Worm (Caenorhabditis elegans): ENCODE measurements around the gene cnd-1.

The cnd-1 gene

DNA sequence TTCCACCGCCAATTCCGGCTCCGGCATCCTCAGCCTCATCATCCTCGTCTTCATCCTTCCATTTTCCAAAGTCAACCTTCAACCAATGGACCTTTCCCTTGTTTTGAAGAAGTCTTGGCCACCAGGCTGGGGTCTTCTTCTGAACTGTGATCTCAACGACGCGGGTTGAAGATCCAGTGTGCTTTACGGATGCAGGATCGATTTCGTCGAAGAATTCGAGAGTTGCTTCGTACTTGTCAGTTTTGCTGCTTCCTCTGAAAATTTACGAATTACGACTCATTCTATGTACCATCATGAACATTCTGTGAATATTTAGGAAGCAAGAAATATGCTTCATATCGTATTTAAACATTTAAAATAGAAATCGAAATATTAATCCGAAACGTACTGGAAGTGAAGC lies 29.8 kb upstream of the cnd-1 start:
- TF ChIP-seq bed-1 (GFP tag; IDR thresholded peaks at IDR 0.05) (no peak), die-1 (tag; optimal IDR thresholded peaks at IDR 0.05) (no peak), mcd-1 (GFP tag; IDR thresholded peaks at IDR 0.05) (peak; percentile 17; the same call in 1 of the 2 replicates), madf-3 (GFP tag; IDR thresholded peaks at IDR 0.05) (0 out of 2 replicates have a peak, but pooled peaks have one; percentile 58), hsf-1 (GFP tag; IDR thresholded peaks at IDR 0.05) (peak; percentile 27; the same call in 1 of the 2 replicates), cebp-2 (GFP tag; IDR thresholded peaks at IDR 0.05) (0 out of 2 replicates have a peak, but pooled peaks have one; percentile 50), lin-26 (GFP tag; IDR thresholded peaks at IDR 0.05) (peak; percentile 37), B0035.1 (tag; optimal IDR thresholded peaks at IDR 0.05) (no peak), B0336.3 (GFP tag; IDR thresholded peaks at IDR 0.05) (peak; percentile 25; the same call in 1 of the 2 replicates)

DNA sequence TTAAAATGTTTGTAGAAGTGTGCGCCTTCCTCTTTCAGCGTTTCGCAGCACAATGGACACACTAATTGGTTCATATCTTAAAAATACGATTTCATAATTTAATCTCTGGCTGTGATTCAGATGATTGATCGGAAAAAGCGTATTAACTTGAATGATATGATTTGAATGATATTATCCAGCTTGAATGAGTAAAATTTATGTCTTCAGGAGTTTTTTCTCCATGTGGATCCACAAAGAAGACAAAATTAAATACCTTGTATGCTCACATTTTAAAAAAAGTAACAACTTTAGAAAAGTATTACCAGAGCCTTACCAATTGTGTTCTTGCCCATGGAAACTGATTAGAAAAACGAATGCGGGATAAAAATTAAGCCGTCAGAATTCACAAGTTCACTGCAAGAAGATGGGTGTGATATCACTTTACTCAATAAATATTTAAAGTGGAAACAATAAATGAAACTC lies 29.0 kb upstream of the cnd-1 start, which contains the start of gene ztf-8:
Gene ztf-8, minus strand, starts transcription at position 76 of the 462 bp plus-strand sequence.
- TF ChIP-seq zim-3 (tag; optimal IDR thresholded peaks at IDR 0.05) = peak; percentile 31
- TF ChIP-seq ceh-58 (GFP tag; IDR thresholded peaks at IDR 0.05) = no peak
- peak; percentile 75 for TF ChIP-seq F49E8.2 (tag; optimal IDR thresholded peaks at IDR 0.05; ENCODE audit: insufficient read depth)
- no peak for TF ChIP-seq bed-2 (GFP tag; IDR thresholded peaks at IDR 0.05)
- no peak for TF ChIP-seq hlh-26 (GFP tag; conservative IDR thresholded peaks at IDR 0.05)
- TF ChIP-seq die-1 (tag; optimal IDR thresholded peaks at IDR 0.05) = peak; percentile 32
- no peak for TF ChIP-seq cebp-1 (GFP tag; IDR thresholded peaks at IDR 0.05)
- TF ChIP-seq cebp-1 (tag; optimal IDR thresholded peaks at IDR 0.05) = peak; percentile 38
- TF ChIP-seq nhr-90 (tag; optimal IDR thresholded peaks at IDR 0.05) = no peak
- peak; percentile 18; the same call in 1 of the 2 replicates for TF ChIP-seq hmg-1.2 (GFP tag; IDR thresholded peaks at IDR 0.05)
- no peak for TF ChIP-seq F37B4.10 (GFP tag; IDR thresholded peaks at IDR 0.05)
- no peak for TF ChIP-seq snpc-4 (GFP tag; optimal IDR thresholded peaks at IDR 0.05)
- peak in 1 of 4 experiments; percentile 29 for TF ChIP-seq snpc-4 (tag; optimal IDR thresholded peaks at IDR 0.05)
- TF ChIP-seq dox-1 (GFP tag; IDR thresholded peaks at IDR 0.05) = peak; percentile 19; the same call in 1 of the 2 replicates
- TF ChIP-seq somi-1 (GFP tag; optimal IDR thresholded peaks at IDR 0.05) = no peak
- TF ChIP-seq athp-1 (tag; optimal IDR thresholded peaks at IDR 0.05) = peak; percentile 42
- TF ChIP-seq ccch-3 (GFP tag; optimal IDR thresholded peaks at IDR 0.05) = no peak
- TF ChIP-seq lag-1 (GFP tag; IDR thresholded peaks at IDR 0.05) = no peak
- TF ChIP-seq F52B5.7 (tag; optimal IDR thresholded peaks at IDR 0.05) = peak; percentile 10
- TF ChIP-seq hmg-20 (GFP tag; IDR thresholded peaks at IDR 0.05) = no peak
- peak; percentile 37 for TF ChIP-seq ama-1 (optimal IDR thresholded peaks at IDR 0.05)
- peak in 1 of 2 experiments; percentile 5 for TF ChIP-seq ama-1 (GFP tag; optimal IDR thresholded peaks at IDR 0.05)
- peak; percentile 12 for TF ChIP-seq ztf-26 (tag; optimal IDR thresholded peaks at IDR 0.05)
- no peak for TF ChIP-seq attf-5 (GFP tag; optimal IDR thresholded peaks at IDR 0.05)
- TF ChIP-seq madf-3 (GFP tag; IDR thresholded peaks at IDR 0.05) = 0 out of 2 replicates have a peak, but pooled peaks have one; percentile 51
- TF ChIP-seq K12H6.12 (tag; optimal IDR thresholded peaks at IDR 0.05) = no peak
- TF ChIP-seq snpc-1.1 (tag; optimal IDR thresholded peaks at IDR 0.05; ENCODE audit: insufficient read depth) = peak; percentile 54
- TF ChIP-seq nfyb-1 (GFP tag; IDR thresholded peaks at IDR 0.05) = 0 out of 2 replicates have a peak, but pooled peaks have one; percentile 27
- TF ChIP-seq zfh-2 (GFP tag; conservative IDR thresholded peaks at IDR 0.05) = no peak
- no peak for TF ChIP-seq ceh-91 (GFP tag; IDR thresholded peaks at IDR 0.05)
- no peak for TF ChIP-seq sdz-38 (tag; optimal IDR thresholded peaks at IDR 0.05)
- peak; percentile 79 for TF ChIP-seq repo-1 (tag; optimal IDR thresholded peaks at IDR 0.05)
- TF ChIP-seq lin-54 (GFP tag; optimal IDR thresholded peaks at IDR 0.05) = peak; percentile 45
- TF ChIP-seq hsf-1 (GFP tag; IDR thresholded peaks at IDR 0.05) = peak; percentile 52; the same call in 1 of the 2 replicates
- no peak for TF ChIP-seq F22D6.2 (tag; optimal IDR thresholded peaks at IDR 0.05)
- no peak for TF ChIP-seq let-607 (tag; optimal IDR thresholded peaks at IDR 0.05)
- TF ChIP-seq dpff-1 (tag; optimal IDR thresholded peaks at IDR 0.05) = peak; percentile 41
- no peak for TF ChIP-seq hlh-12 (tag; optimal IDR thresholded peaks at IDR 0.05)
- TF ChIP-seq tbp1 (GFP tag; optimal IDR thresholded peaks at IDR 0.05) = peak; percentile 13
- TF ChIP-seq B0336.3 (GFP tag; IDR thresholded peaks at IDR 0.05) = peak; percentile 72
- no peak for TF ChIP-seq lsl-1 (GFP tag; optimal IDR thresholded peaks at IDR 0.05)
- TF ChIP-seq dpl-1 (GFP tag; optimal IDR thresholded peaks at IDR 0.05) = no peak
